Worm (Caenorhabditis elegans) whole organism, L2 larva: Measurements from ENCODE around the gene B0286.1.

Source experiments
- R02D3.7 ChIP-seq: fragments of 150-350 bp; optimal IDR thresholded peaks from 2 replicates; lab custom pipeline; 2014; ENCODE audit warnings: missing biosample characterization, missing genetic modification characterization
- ZK546.5 ChIP-seq: sonication (generic microtip); optimal IDR thresholded peaks from 2 replicates; lab custom pipeline; 2017; ENCODE audit warnings: missing biosample characterization, missing genetic modification characterization
- alr-1 ChIP-seq: fragments of 150-350 bp; optimal IDR thresholded peaks from 2 replicates; lab custom pipeline; 2014; ENCODE audit warnings: missing biosample characterization, missing genetic modification characterization
- blmp-1 ChIP-seq: sonication (generic microtip); optimal IDR thresholded peaks from 2 replicates; lab custom pipeline; 2017; ENCODE audit warnings: missing genetic modification characterization, mild to moderate bottlenecking, missing compliant biosample characterization, antibody characterized with exemption, moderate library complexity; ENCODE audit not compliant: insufficient read depth
- ceh-16 ChIP-seq: fragments of 150-350 bp; optimal IDR thresholded peaks from 2 replicates; lab custom pipeline; 2014; ENCODE audit warnings: missing biosample characterization, missing genetic modification characterization
- ceh-82 ChIP-seq: fragments of 150-350 bp; optimal IDR thresholded peaks from 2 replicates; lab custom pipeline; 2014; ENCODE audit warnings: missing biosample characterization, missing genetic modification characterization
- crh-2 ChIP-seq: sonication (generic microtip); optimal IDR thresholded peaks from 2 replicates; lab custom pipeline; 2017; ENCODE audit warnings: missing biosample characterization, missing genetic modification characterization
- egl-27 ChIP-seq: sonication (generic microtip); optimal IDR thresholded peaks from 3 replicates; lab custom pipeline; 2017; ENCODE audit warnings: missing biosample characterization, missing genetic modification reagents, missing genetic modification characterization
- elt-1 ChIP-seq: fragments of 150-350 bp; optimal IDR thresholded peaks from 2 replicates; lab custom pipeline; 2014; ENCODE audit warnings: missing biosample characterization, missing genetic modification characterization
- fos-1 ChIP-seq: fragments of 150-350 bp; optimal IDR thresholded peaks from 2 replicates; lab custom pipeline; 2014; ENCODE audit warnings: missing biosample characterization, missing genetic modification characterization
- gmeb-1 ChIP-seq: fragments of 150-350 bp; optimal IDR thresholded peaks from 2 replicates; lab custom pipeline; 2014; ENCODE audit warnings: missing biosample characterization, missing genetic modification characterization
- lin-39 ChIP-seq: fragments of 150-350 bp; optimal IDR thresholded peaks from 2 replicates; lab custom pipeline; 2014; ENCODE audit warnings: missing biosample characterization, missing genetic modification reagents, missing genetic modification characterization
- lsy-2 ChIP-seq, 2 experiments: fragments of 150-350 bp in 1 of 2; sonication (generic microtip) in 1 of 2; optimal IDR thresholded peaks; 2 replicates each; lab custom pipeline; 2014 to 2017; ENCODE audit warnings: missing biosample characterization in 2 of 2, missing genetic modification characterization in 2 of 2
- nhr-10 ChIP-seq: sonication (generic microtip); optimal IDR thresholded peaks from 2 replicates; lab custom pipeline; 2017; ENCODE audit warnings: missing biosample characterization, missing genetic modification characterization
- nhr-11 ChIP-seq: fragments of 150-350 bp; optimal IDR thresholded peaks from 2 replicates; lab custom pipeline; 2014; ENCODE audit warnings: missing biosample characterization, missing genetic modification characterization
- nhr-129 ChIP-seq: fragments of 150-350 bp; optimal IDR thresholded peaks from 2 replicates; lab custom pipeline; 2014; ENCODE audit warnings: missing biosample characterization, missing genetic modification characterization
- nhr-21 ChIP-seq: fragments of 150-350 bp; optimal IDR thresholded peaks from 2 replicates; lab custom pipeline; 2014; ENCODE audit warnings: missing biosample characterization, missing genetic modification characterization
- nhr-23 ChIP-seq: fragments of 150-350 bp; optimal IDR thresholded peaks from 2 replicates; lab custom pipeline; 2014; ENCODE audit warnings: missing biosample characterization, missing genetic modification reagents, missing genetic modification characterization
- nhr-77 ChIP-seq: fragments of 150-350 bp; optimal IDR thresholded peaks from 2 replicates; lab custom pipeline; 2014; ENCODE audit warnings: missing biosample characterization, missing genetic modification characterization
- peb-1 ChIP-seq: fragments of 150-350 bp; optimal IDR thresholded peaks from 2 replicates; lab custom pipeline; 2014; ENCODE audit warnings: missing biosample characterization, missing genetic modification characterization
- skn-1 ChIP-seq: sonication (generic microtip); optimal IDR thresholded peaks from 2 replicates; lab custom pipeline; 2017; ENCODE audit warnings: missing biosample characterization, missing genetic modification characterization
- sma-3 ChIP-seq: sonication (generic microtip); optimal IDR thresholded peaks from 2 replicates; lab custom pipeline; 2016; ENCODE audit warnings: missing genetic modification reagents, missing genetic modification characterization, missing compliant biosample characterization
- sma-9 ChIP-seq, 2 experiments: fragments of 150-350 bp in 1 of 2; sonication (generic microtip) in 1 of 2; optimal IDR thresholded peaks; 2 replicates each; lab custom pipeline; 2014 to 2016; ENCODE audit warnings: missing genetic modification characterization in 2 of 2, mild to moderate bottlenecking in 1 of 2, missing biosample characterization in 1 of 2, missing compliant biosample characterization in 1 of 2, missing genetic modification reagents in 1 of 2, moderate library complexity in 1 of 2
- snpc-4 ChIP-seq: fragments of 150-350 bp; optimal IDR thresholded peaks from 2 replicates; lab custom pipeline; 2014; ENCODE audit warnings: missing biosample characterization, missing genetic modification characterization
- unc-39 ChIP-seq: fragments of 150-350 bp; optimal IDR thresholded peaks from 2 replicates; lab custom pipeline; 2014; ENCODE audit warnings: missing biosample characterization, missing genetic modification characterization
- unc-62 ChIP-seq: fragments of 150-350 bp; optimal IDR thresholded peaks from 2 replicates; lab custom pipeline; 2014; ENCODE audit warnings: missing biosample characterization, missing genetic modification reagents, missing genetic modification characterization
- zag-1 ChIP-seq: fragments of 150-350 bp; optimal IDR thresholded peaks from 2 replicates; lab custom pipeline; 2014; ENCODE audit warnings: missing biosample characterization, missing genetic modification characterization
- ztf-11 ChIP-seq: sonication (generic microtip); optimal IDR thresholded peaks from 2 replicates; lab custom pipeline; 2017; ENCODE audit warnings: missing biosample characterization, missing genetic modification characterization
- ztf-4 ChIP-seq: fragments of 150-350 bp; optimal IDR thresholded peaks from 2 replicates; lab custom pipeline; 2014; ENCODE audit warnings: missing biosample characterization, missing genetic modification characterization

B0286.1 gene

ce11 chrII:4369715-4370114 is 8.6 kb upstream of the B0286.1 start:
- TF ChIP-seq ceh-82 (no peak), zag-1 (tag; lab: Kevin White, UChicago) (no peak), nhr-77 (tag; lab: Kevin White, UChicago) (no peak), ceh-16 (no peak), lsy-2 (tag; optimal IDR thresholded peaks at IDR 0.05; lab: Kevin White, UChicago) (no peak)

- TF ChIP-seq lsy-2 (tag; optimal IDR thresholded peaks at IDR 0.05; lab: Kevin White, UChicago) (no peak), nhr-10 (no peak), unc-39 (tag; lab: Kevin White, UChicago) (no peak), sma-9 (GFP tag; optimal IDR thresholded peaks at IDR 0.05; lab: Kevin White, UChicago) (no peak), sma-9 (tag; optimal IDR thresholded peaks at IDR 0.05; lab: Kevin White, UChicago) (no peak), nhr-21 (tag; lab: Kevin White, UChicago) (no peak), peb-1 (no peak)
- TF ChIP-seq, all 48 proteins: peak for 0
These were observed 7.5 kb upstream of the B0286.1 start for ce11 chrII:4370842-4371241.

ce11 chrII:4372406-4372805 is 5.9 kb upstream of the B0286.1 start, which contains the start of gene paic-1:
Gene paic-1, minus strand, starts transcription at chrII:4372525.
- peak; percentile 3 for TF ChIP-seq crh-2 (tag; lab: Kevin White, UChicago)
- TF ChIP-seq skn-1 (tag; lab: Kevin White, UChicago), result no peak
- TF ChIP-seq fos-1 (tag; lab: Kevin White, UChicago), result peak; percentile 57

- TF ChIP-seq alr-1 (tag; lab: Kevin White, UChicago) (no peak), nhr-129 (tag; lab: Kevin White, UChicago) (no peak), R02D3.7 (no peak), peb-1 (no peak), sma-3 (GFP tag; lab: Kevin White, UChicago) (no peak), unc-39 (tag; lab: Kevin White, UChicago) (no peak), nhr-11 (tag; lab: Kevin White, UChicago) (no peak), ceh-16 (no peak), sma-9 (GFP tag; optimal IDR thresholded peaks at IDR 0.05; lab: Kevin White, UChicago) (no peak), sma-9 (tag; optimal IDR thresholded peaks at IDR 0.05; lab: Kevin White, UChicago) (no peak), nhr-23 (tag; lab: Kevin White, UChicago) (no peak), blmp-1 (tag; lab: Kevin White, UChicago) (no peak), ztf-11 (no peak), unc-62 (no peak), nhr-77 (tag; lab: Kevin White, UChicago) (no peak), snpc-4 (no peak)
These were observed 5.4 kb upstream of the B0286.1 start for ce11 chrII:4372867-4373397.

- no peak for TF ChIP-seq skn-1 (tag; lab: Kevin White, UChicago)
- no peak for TF ChIP-seq ZK546.5 (tag; lab: Kevin White, UChicago)
- TF ChIP-seq blmp-1 (tag; lab: Kevin White, UChicago), result no peak
- no peak for TF ChIP-seq lin-39 (tag; lab: Kevin White, UChicago)
- TF ChIP-seq egl-27, result no peak
- TF ChIP-seq R02D3.7, result no peak
- TF ChIP-seq alr-1 (tag; lab: Kevin White, UChicago), result no peak
- no peak for TF ChIP-seq nhr-11 (tag; lab: Kevin White, UChicago)
- no peak for TF ChIP-seq elt-1 (tag; lab: Kevin White, UChicago)
- TF ChIP-seq fos-1 (tag; lab: Kevin White, UChicago), result no peak
- no peak for TF ChIP-seq peb-1
- TF ChIP-seq sma-3 (GFP tag; lab: Kevin White, UChicago), result no peak
- TF ChIP-seq ztf-11, result no peak
- no peak for TF ChIP-seq sma-9 (GFP tag; optimal IDR thresholded peaks at IDR 0.05; lab: Kevin White, UChicago)
- no peak for TF ChIP-seq sma-9 (tag; optimal IDR thresholded peaks at IDR 0.05; lab: Kevin White, UChicago)
- no peak for TF ChIP-seq nhr-10
- no peak for TF ChIP-seq nhr-129 (tag; lab: Kevin White, UChicago)
- TF ChIP-seq ztf-4 (tag; lab: Kevin White, UChicago), result no peak
- no peak for TF ChIP-seq ceh-82
- no peak for TF ChIP-seq gmeb-1
- no peak for TF ChIP-seq nhr-23 (tag; lab: Kevin White, UChicago)
These were observed 3.4 kb upstream of the B0286.1 start for ce11 chrII:4374885-4375284.
